Fruit fly (Drosophila melanogaster) whole organism, wandering third instar larva: Measurements from ENCODE around the gene spirit.

Experiments
- Abd-B ChIP-seq: fragments of >200 bp; optimal IDR thresholded peaks from 2 replicates; lab custom pipeline; 2017; ENCODE audit warnings: missing biosample characterization, missing genetic modification characterization
- CG32264 ChIP-seq: fragments of 200-800 bp; sonication (Bioruptor generic); optimal IDR thresholded peaks from 2 replicates; lab custom pipeline; 2016; ENCODE audit warnings: missing biosample characterization, missing genetic modification characterization
- CrebA ChIP-seq: fragments of 200-800 bp; sonication (Bioruptor generic); optimal IDR thresholded peaks from 2 replicates; lab custom pipeline; 2016; ENCODE audit warnings: missing biosample characterization, mild to moderate bottlenecking, missing genetic modification characterization, borderline replicate concordance
- Dfd ChIP-seq: fragments of >200 bp; optimal IDR thresholded peaks from 2 replicates; lab custom pipeline; 2017; ENCODE audit warnings: missing biosample characterization, missing genetic modification characterization
- GATAd ChIP-seq: sonication (Bioruptor generic); optimal IDR thresholded peaks from 2 replicates; lab custom pipeline; 2016; ENCODE audit warnings: missing biosample characterization, missing genetic modification characterization
- HLH106 ChIP-seq: fragments of 200-800 bp; optimal IDR thresholded peaks from 3 replicates; lab custom pipeline; 2019; ENCODE audit warnings: missing biosample characterization, mild to moderate bottlenecking, missing genetic modification characterization, moderate library complexity
- Hnf4 ChIP-seq: fragments of 200-800 bp; sonication (Bioruptor generic); optimal IDR thresholded peaks from 2 replicates; lab custom pipeline; 2016; ENCODE audit warnings: missing biosample characterization, mild to moderate bottlenecking, missing genetic modification characterization
- Hr83 ChIP-seq: fragments of 200-300 bp; sonication (Bioruptor generic); optimal IDR thresholded peaks from 2 replicates; lab custom pipeline; 2016; ENCODE audit warnings: missing biosample characterization, mild to moderate bottlenecking, missing genetic modification characterization, moderate library complexity; ENCODE audit not compliant: poor library complexity, severe bottlenecking
- Mio ChIP-seq: sonication (Bioruptor generic); optimal IDR thresholded peaks from 2 replicates; lab custom pipeline; 2016; ENCODE audit warnings: missing biosample characterization, missing genetic modification characterization
- Myc ChIP-seq: fragments of >200 bp; optimal IDR thresholded peaks from 2 replicates; lab custom pipeline; 2017
- N ChIP-seq: fragments of >200 bp; optimal IDR thresholded peaks from 2 replicates; lab custom pipeline; 2018; ENCODE audit warnings: missing biosample characterization, missing external identifiers, missing genetic modification characterization
- OdsH ChIP-seq: fragments of 200-800 bp; sonication (Bioruptor generic); optimal IDR thresholded peaks from 2 replicates; lab custom pipeline; 2016; ENCODE audit warnings: missing biosample characterization, mild to moderate bottlenecking, missing genetic modification characterization
- Rel ChIP-seq, 2 experiments: fragments of 200-800 bp; sonication (Bioruptor generic) in 1 of 2; optimal IDR thresholded peaks; 2 replicates in 1 of 2; 3 replicates in 1 of 2; lab custom pipeline; 2016 to 2019; ENCODE audit warnings: mild to moderate bottlenecking in 2 of 2, missing biosample characterization in 2 of 2, missing genetic modification characterization in 2 of 2, moderate library complexity in 1 of 2
- Sp1 ChIP-seq: fragments of 200-800 bp; sonication (Bioruptor generic); optimal IDR thresholded peaks from 3 replicates; lab custom pipeline; 2019; ENCODE audit warnings: missing biosample characterization, mild to moderate bottlenecking, missing genetic modification characterization, moderate library complexity
- Vsx2 ChIP-seq: fragments of 200-300, 225-300 bp; sonication (Bioruptor generic); optimal IDR thresholded peaks from 2 replicates; lab custom pipeline; 2018; ENCODE audit warnings: missing biosample characterization, missing genetic modification characterization; ENCODE audit not compliant: partially characterized antibody
- br ChIP-seq: fragments of 200-800 bp; sonication (Bioruptor generic); optimal IDR thresholded peaks from 2 replicates; lab custom pipeline; 2016; ENCODE audit warnings: missing biosample characterization, missing genetic modification characterization
- brk ChIP-seq: fragments of 200-800 bp; sonication (Bioruptor generic); optimal IDR thresholded peaks from 2 replicates; lab custom pipeline; 2016; ENCODE audit warnings: missing biosample characterization, mild to moderate bottlenecking, missing genetic modification characterization
- dmrt93B ChIP-seq: fragments of 200-800 bp; sonication (Bioruptor generic); optimal IDR thresholded peaks from 2 replicates; lab custom pipeline; 2018; ENCODE audit warnings: missing biosample characterization, mild to moderate bottlenecking, missing genetic modification characterization
- ey ChIP-seq: fragments of 200-800 bp; sonication (Bioruptor generic); optimal IDR thresholded peaks from 2 replicates; lab custom pipeline; 2016; ENCODE audit warnings: missing biosample characterization, missing genetic modification characterization
- foxo ChIP-seq, 2 experiments: fragments of 200-800 bp; sonication (Bioruptor generic); optimal IDR thresholded peaks; 2 replicates in 1 of 2; 3 replicates in 1 of 2; lab custom pipeline; 2016 to 2017; ENCODE audit warnings: missing biosample characterization in 2 of 2, missing genetic modification characterization in 2 of 2
- fru ChIP-seq: fragments of 200-800 bp; sonication (Bioruptor generic); optimal IDR thresholded peaks from 3 replicates; lab custom pipeline; 2016; ENCODE audit warnings: missing biosample characterization, mild to moderate bottlenecking, missing genetic modification characterization
- h ChIP-seq: fragments of 200-800 bp; sonication (Bioruptor generic); optimal IDR thresholded peaks from 3 replicates; lab custom pipeline; 2016; ENCODE audit warnings: missing biosample characterization, mild to moderate bottlenecking, missing genetic modification characterization
- lola ChIP-seq: fragments of >200 bp; optimal IDR thresholded peaks from 2 replicates; lab custom pipeline; 2017; ENCODE audit warnings: missing biosample characterization, missing genetic modification characterization
- psq ChIP-seq: fragments of 200-800 bp; sonication (Bioruptor generic); optimal IDR thresholded peaks from 3 replicates; lab custom pipeline; 2017; ENCODE audit warnings: missing biosample characterization, mild to moderate bottlenecking, missing genetic modification characterization, moderate library complexity
- rgr ChIP-seq: fragments of 200-800 bp; sonication (Bioruptor generic); optimal IDR thresholded peaks from 3 replicates; lab custom pipeline; 2016; ENCODE audit warnings: missing biosample characterization, mild to moderate bottlenecking, missing genetic modification characterization
- sv ChIP-seq: fragments of 200-800 bp; sonication (Bioruptor generic); optimal IDR thresholded peaks from 3 replicates; lab custom pipeline; 2016; ENCODE audit warnings: missing biosample characterization, missing genetic modification characterization
- usp ChIP-seq: fragments of >200 bp; optimal IDR thresholded peaks from 2 replicates; lab custom pipeline; 2017; ENCODE audit warnings: missing biosample characterization, missing genetic modification characterization

spirit gene

dm6 chrX:8572939-8573594 lies at the start of gene spirit:
spirit (minus strand) TSS chrX:8573593.
- TF ChIP-seq brk (GFP tag; lab: Kevin White, UChicago) (peak; percentile 20), sv (GFP tag; lab: Kevin White, UChicago) (no peak), HLH106 (peak; percentile 25), rgr (GFP tag; lab: Kevin White, UChicago) (peak; percentile 25), dmrt93B (no peak), Rel (GFP tag; optimal IDR thresholded peaks at IDR 0.05; lab: Kevin White, UChicago) (no peak), Rel (tag; optimal IDR thresholded peaks at IDR 0.05; lab: Kevin White, UChicago) (peak; percentile 48), h (peak; percentile 54), fru (GFP tag; lab: Kevin White, UChicago) (peak; percentile 16), N (GFP tag; lab: Kevin White, UChicago) (no peak), foxo (GFP tag; optimal IDR thresholded peaks at IDR 0.05; lab: Kevin White, UChicago) (peak in 1 of 2 experiments; percentile 19), Hnf4 (GFP tag; lab: Kevin White, UChicago) (peak; percentile 7), ey (peak; percentile 39), lola (no peak), OdsH (GFP tag; lab: Kevin White, UChicago) (peak; percentile 9), Sp1 (GFP tag; lab: Kevin White, UChicago) (peak; percentile 38)

- TF ChIP-seq dmrt93B (no peak), rgr (GFP tag; lab: Kevin White, UChicago) (no peak), Dfd (GFP tag; lab: Kevin White, UChicago) (peak; percentile 67), Vsx2 (GFP tag; lab: Kevin White, UChicago) (no peak)
Measured at dm6 chrX:8622419-8622818, 49.0 kb upstream of the spirit start.

dm6 chrX:8616787-8617432 lies 43.5 kb upstream of the spirit start:
- TF ChIP-seq Rel (GFP tag; optimal IDR thresholded peaks at IDR 0.05; lab: Kevin White, UChicago): no peak
- no peak for TF ChIP-seq Rel (tag; optimal IDR thresholded peaks at IDR 0.05; lab: Kevin White, UChicago)
- no peak for TF ChIP-seq usp (GFP tag; lab: Kevin White, UChicago)

- TF ChIP-seq dmrt93B (no peak), Myc (lab: Kevin White, UChicago) (no peak), br (GFP tag; lab: Kevin White, UChicago) (no peak), CrebA (no peak)
Measured at dm6 chrX:8616280-8616679, 42.9 kb upstream of the spirit start.

dm6 chrX:8607902-8608301 lies 34.5 kb upstream of the spirit start:
- no peak for TF ChIP-seq GATAd

- TF ChIP-seq Mio (GFP tag; lab: Kevin White, UChicago) (no peak), h (peak; percentile 14), br (GFP tag; lab: Kevin White, UChicago) (peak; percentile 15), foxo (GFP tag; optimal IDR thresholded peaks at IDR 0.05; lab: Kevin White, UChicago) (peak in 1 of 2 experiments; percentile 31), HLH106 (peak; percentile 22), Abd-B (GFP tag; lab: Kevin White, UChicago) (no peak), usp (GFP tag; lab: Kevin White, UChicago) (no peak), Rel (GFP tag; optimal IDR thresholded peaks at IDR 0.05; lab: Kevin White, UChicago) (no peak), Rel (tag; optimal IDR thresholded peaks at IDR 0.05; lab: Kevin White, UChicago) (peak; percentile 57), ey (peak; percentile 5), psq (no peak), Sp1 (GFP tag; lab: Kevin White, UChicago) (no peak), Myc (lab: Kevin White, UChicago) (peak; percentile 42), N (GFP tag; lab: Kevin White, UChicago) (no peak), CG32264 (GFP tag; lab: Kevin White, UChicago) (no peak), fru (GFP tag; lab: Kevin White, UChicago) (no peak), Hr83 (peak; percentile 47)
Measured at dm6 chrX:8606206-8606605, 32.8 kb upstream of the spirit start, which contains the start of gene Caf1-180. Caf1-180 (minus strand) TSS chrX:8606304.
